Fruit fly (Drosophila melanogaster): ENCODE data around the gene CG34043.
A peak's percentile ranks its signal among the peaks of the same experiment; 100 is the strongest.

CG34043 gene

DNA sequence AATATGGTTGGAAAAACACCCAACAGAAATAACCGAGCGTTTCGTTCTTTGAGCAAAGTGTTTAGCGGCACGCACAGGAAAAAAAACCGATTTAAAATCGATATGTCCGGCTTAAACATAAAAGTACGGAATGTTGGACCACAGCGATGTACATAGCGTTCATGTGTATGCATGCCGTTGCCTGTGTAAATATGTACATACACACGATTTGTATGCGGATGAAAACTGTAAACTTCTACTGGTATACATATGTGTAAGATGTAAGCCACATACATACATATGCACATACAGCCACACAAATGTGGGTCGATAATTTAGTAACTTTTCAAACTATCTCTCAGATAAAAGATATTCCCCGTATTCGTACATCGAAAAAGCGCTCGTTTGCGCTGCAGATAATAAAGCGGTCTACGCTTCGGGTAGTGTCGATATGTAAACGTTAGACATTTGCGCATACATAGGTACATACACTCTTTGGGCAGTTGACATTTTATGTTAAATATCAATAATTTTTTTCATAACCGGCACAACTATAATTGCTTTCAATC lies 30.9 kb downstream of the CG34043 start (continued):
- TF ChIP-seq CG4328 (GFP tag; optimal IDR thresholded peaks at IDR 0.05): peak; percentile 68
- no peak for TF ChIP-seq CG10462 (GFP tag; optimal IDR thresholded peaks at IDR 0.05)
- no peak for TF ChIP-seq CG17829 (tag; optimal IDR thresholded peaks at IDR 0.05)
- TF ChIP-seq Dip2 (GFP tag; IDR thresholded peaks at IDR 0.05): no peak
- TF ChIP-seq nau (GFP tag; optimal IDR thresholded peaks at IDR 0.05): peak; percentile 3
- peak; percentile 61; the same call in 1 of the 2 replicates for TF ChIP-seq CG1024 (GFP tag; IDR thresholded peaks at IDR 0.05)
- TF ChIP-seq disco-r (GFP tag; optimal IDR thresholded peaks at IDR 0.05): no peak
- peak; percentile 33; the same call in 1 of the 2 replicates for TF ChIP-seq peb (GFP tag; IDR thresholded peaks at IDR 0.05)
- TF ChIP-seq Hr51 (GFP tag; optimal IDR thresholded peaks at IDR 0.05): no peak
- TF ChIP-seq CG4854 (GFP tag; optimal IDR thresholded peaks at IDR 0.05): no peak
- TF ChIP-seq CG10431 (GFP tag; optimal IDR thresholded peaks at IDR 0.05): peak; percentile 19

DNA sequence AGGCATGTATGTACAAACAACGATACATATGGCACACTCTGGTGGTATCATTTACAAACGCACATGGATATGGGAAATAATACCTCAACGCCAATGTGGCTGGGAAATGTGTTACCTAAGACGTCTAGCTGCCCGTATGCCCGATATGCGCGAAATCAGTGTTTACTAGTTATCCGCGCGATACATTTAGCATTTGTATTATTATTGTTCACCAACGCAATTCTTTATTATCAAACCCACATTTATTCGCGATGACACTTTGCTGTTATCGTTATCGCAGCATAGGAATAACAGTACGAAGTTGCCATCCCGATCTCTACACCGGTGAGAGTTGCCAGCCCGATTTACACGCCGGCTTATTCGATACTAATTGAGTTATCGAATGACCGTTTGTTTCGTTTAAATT lies 33.9 kb downstream of the CG34043 start, which contains the start of gene chico:
TSS of gene chico (minus strand) at position 294 of the 406 bp plus-strand sequence.
- no peak for TF ChIP-seq Ptx1 (GFP tag; IDR thresholded peaks at IDR 0.05)
- TF ChIP-seq Rx (GFP tag; IDR thresholded peaks at IDR 0.05): no peak
- no peak for TF ChIP-seq CG9876 (GFP tag; optimal IDR thresholded peaks at IDR 0.05)
- no peak for TF ChIP-seq ab (GFP tag; optimal IDR thresholded peaks at IDR 0.05)
- TF ChIP-seq D19B (GFP tag; optimal IDR thresholded peaks at IDR 0.05): no peak
- no peak for TF ChIP-seq CG30403 (GFP tag; optimal IDR thresholded peaks at IDR 0.05)
- no peak for TF ChIP-seq Optix (GFP tag; IDR thresholded peaks at IDR 0.05)
- TF ChIP-seq wek (GFP tag; optimal IDR thresholded peaks at IDR 0.05): peak; percentile 4
- TF ChIP-seq CG11504 (tag; optimal IDR thresholded peaks at IDR 0.05): no peak
- TF ChIP-seq CG7745 (tag; optimal IDR thresholded peaks at IDR 0.05): no peak
- TF ChIP-seq Bgb (GFP tag; IDR thresholded peaks at IDR 0.05; ENCODE audit: partially characterized antibody): peak; percentile 77
- TF ChIP-seq CG6854 (GFP tag; optimal IDR thresholded peaks at IDR 0.05): no peak
- TF ChIP-seq Ada2b (GFP tag; IDR thresholded peaks at IDR 0.05): no peak
- TF ChIP-seq CG10979 (tag; optimal IDR thresholded peaks at IDR 0.05): no peak
- TF ChIP-seq pho (GFP tag; optimal IDR thresholded peaks at IDR 0.05): no peak
- no peak for TF ChIP-seq maf-S (GFP tag; optimal IDR thresholded peaks at IDR 0.05)
- no peak for TF ChIP-seq CG4820 (GFP tag; optimal IDR thresholded peaks at IDR 0.05)
- no peak for TF ChIP-seq Hsf (GFP tag; optimal IDR thresholded peaks at IDR 0.05)
- no peak for TF ChIP-seq ase (GFP tag; IDR thresholded peaks at IDR 0.05)
- TF ChIP-seq Ssrp (tag; optimal IDR thresholded peaks at IDR 0.05): no peak
- no peak for TF ChIP-seq CG12236 (GFP tag; optimal IDR thresholded peaks at IDR 0.05)
- peak; percentile 35; the same call in 1 of the 2 replicates for TF ChIP-seq CG42726 (GFP tag; IDR thresholded peaks at IDR 0.05; ENCODE audit: partially characterized antibody)
- TF ChIP-seq Stat92E (GFP tag; optimal IDR thresholded peaks at IDR 0.05): peak in 1 of 3 experiments; percentile 17
- no peak for TF ChIP-seq CG7928 (GFP tag; optimal IDR thresholded peaks at IDR 0.05)
- TF ChIP-seq Dip3 (GFP tag; optimal IDR thresholded peaks at IDR 0.05): no peak
- TF ChIP-seq CG9727 (GFP tag; optimal IDR thresholded peaks at IDR 0.05): no peak
- no peak for TF ChIP-seq yki (optimal IDR thresholded peaks at IDR 0.05)
- TF ChIP-seq unpg (GFP tag; optimal IDR thresholded peaks at IDR 0.05): no peak
- no peak for TF ChIP-seq B-H2 (GFP tag; optimal IDR thresholded peaks at IDR 0.05)
- no peak for TF ChIP-seq nom (GFP tag; optimal IDR thresholded peaks at IDR 0.05)
- TF ChIP-seq CG6175 (GFP tag; IDR thresholded peaks at IDR 0.05): no peak
- TF ChIP-seq CG7786 (GFP tag; optimal IDR thresholded peaks at IDR 0.05): no peak
- no peak for TF ChIP-seq CG17568 (GFP tag; optimal IDR thresholded peaks at IDR 0.05)
- no peak for TF ChIP-seq oc (tag; optimal IDR thresholded peaks at IDR 0.05)
- TF ChIP-seq CG12769 (tag; optimal IDR thresholded peaks at IDR 0.05): no peak
- no peak for TF ChIP-seq Kr (GFP tag; optimal IDR thresholded peaks at IDR 0.05)
- no peak for TF ChIP-seq CG1529 (GFP tag; optimal IDR thresholded peaks at IDR 0.05)
- TF ChIP-seq Eip74EF (GFP tag; optimal IDR thresholded peaks at IDR 0.05): no peak
- no peak for TF ChIP-seq Mad (GFP tag; optimal IDR thresholded peaks at IDR 0.05)
